Fruit fly (Drosophila melanogaster): Measurements from ENCODE around the gene CG44094.

Gene CG44094

DNA sequence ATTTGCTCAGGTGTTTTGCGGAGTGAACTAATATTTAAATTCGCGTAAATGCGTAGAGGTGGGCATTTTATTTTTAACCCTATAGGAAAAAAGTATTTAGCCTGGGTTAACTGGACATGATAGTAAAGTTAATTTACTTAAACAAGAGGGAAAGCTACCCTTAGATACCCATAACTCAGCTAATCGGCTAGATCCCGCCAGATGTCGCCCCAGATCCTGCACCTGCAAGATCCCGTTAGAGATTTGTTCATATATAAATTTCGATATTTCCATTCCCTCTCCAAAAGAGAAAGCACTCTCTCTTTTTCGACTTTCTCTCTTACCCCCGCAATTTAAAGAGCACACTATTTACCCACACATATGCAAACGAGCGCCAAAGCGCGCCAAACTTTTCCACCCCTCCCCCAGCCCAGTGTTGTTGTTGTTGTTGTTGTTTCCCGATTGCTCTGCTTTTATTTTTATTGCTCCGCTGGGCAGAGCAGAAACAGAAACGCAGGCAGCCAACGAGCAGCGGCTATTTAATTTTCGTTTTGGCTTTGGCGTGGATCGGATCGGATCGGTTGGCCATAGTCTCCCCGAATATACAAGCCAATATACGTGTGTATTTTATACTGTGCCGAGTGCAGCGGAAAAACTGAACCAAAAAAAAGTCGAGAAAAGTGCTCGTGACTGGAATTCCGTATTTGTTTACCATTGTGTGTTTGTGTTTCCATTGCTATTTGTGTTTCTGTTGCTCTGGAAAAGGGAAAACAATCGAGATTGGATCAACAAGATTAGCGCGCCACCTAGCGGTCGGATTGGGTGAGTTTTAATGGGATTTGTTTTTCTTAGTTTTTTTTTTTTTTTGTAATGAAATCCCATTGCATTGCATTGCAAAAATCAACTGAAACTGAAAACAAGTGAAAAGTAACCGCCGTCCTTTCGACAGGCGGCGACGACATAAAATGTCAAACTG, 558 bp upstream of the CG44094 start, which contains the start of gene stumps:
Gene stumps (plus strand): TSS at position 526 of the 955 bp plus-strand sequence.
- TF ChIP-seq CTCF (optimal IDR thresholded peaks at IDR 0.05) (peak; percentile 76 to 81), CG8478 (optimal IDR thresholded peaks at IDR 0.05) (no peak)

DNA sequence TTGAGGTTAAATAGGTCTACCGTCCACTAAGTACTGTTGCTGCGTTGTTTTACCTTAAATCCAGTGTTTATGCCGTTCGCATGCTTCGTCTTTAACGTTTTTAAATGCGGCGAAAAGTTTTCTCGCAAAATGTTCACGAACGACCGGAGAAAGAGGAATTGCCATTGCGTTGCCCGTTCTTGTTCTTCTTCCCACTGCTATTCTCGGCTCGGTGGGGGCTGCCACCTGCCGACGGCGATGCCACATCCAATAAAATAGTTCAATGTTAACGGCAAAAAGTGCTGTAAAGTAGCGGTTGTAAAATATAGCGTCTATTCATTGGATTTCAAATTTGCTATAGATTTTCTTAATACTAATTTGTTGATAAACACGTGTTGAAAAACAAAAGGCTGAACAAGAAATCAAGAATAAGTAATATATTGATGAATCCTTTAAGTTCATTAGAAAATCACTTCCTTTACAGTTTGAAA, 658 bp downstream of the CG44094 start, which contains the start of gene CG7987:
Gene CG7987 (minus strand): TSS at position 170 of the 470 bp plus-strand sequence.
- no peak for TF ChIP-seq CG8478 (optimal IDR thresholded peaks at IDR 0.05)
- TF ChIP-seq CTCF (optimal IDR thresholded peaks at IDR 0.05), result peak; percentile 39 to 64

DNA sequence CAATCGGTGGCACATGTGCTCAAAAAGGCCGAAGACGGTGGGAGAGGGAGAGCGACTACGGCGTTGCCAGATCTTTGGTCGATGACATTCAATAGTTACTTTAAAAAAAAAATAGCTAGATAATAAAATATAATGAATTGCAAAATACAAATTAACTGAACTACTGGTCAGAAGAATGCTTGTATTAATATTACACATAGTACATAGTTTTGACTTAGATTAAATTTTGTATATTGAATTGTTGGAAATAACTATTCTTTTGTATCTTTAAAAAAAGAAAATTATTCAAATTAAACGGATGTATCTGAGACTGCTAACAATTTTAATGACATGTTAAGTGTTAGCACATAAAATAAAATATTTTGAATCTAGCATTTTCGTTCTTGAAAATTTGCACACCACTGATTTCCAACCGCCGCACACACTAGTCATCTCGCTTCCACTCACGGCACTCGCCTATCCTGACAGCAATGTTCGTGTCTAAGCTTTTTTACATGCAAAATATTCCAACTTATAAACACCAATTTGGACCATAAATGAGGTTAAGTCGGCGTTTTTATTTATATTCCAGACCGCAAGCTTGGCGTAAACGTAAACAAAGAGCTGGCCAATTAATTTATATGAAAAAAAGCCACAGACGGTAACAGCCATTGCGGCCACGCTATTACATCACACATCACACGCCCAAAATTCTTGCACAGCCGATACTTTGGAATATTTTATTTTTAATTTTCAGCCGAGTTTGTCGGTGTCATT, 1.3 kb downstream of the CG44094 start:
- TF ChIP-seq CTCF (optimal IDR thresholded peaks at IDR 0.05), result no peak
- no peak for TF ChIP-seq CG8478 (optimal IDR thresholded peaks at IDR 0.05)

DNA sequence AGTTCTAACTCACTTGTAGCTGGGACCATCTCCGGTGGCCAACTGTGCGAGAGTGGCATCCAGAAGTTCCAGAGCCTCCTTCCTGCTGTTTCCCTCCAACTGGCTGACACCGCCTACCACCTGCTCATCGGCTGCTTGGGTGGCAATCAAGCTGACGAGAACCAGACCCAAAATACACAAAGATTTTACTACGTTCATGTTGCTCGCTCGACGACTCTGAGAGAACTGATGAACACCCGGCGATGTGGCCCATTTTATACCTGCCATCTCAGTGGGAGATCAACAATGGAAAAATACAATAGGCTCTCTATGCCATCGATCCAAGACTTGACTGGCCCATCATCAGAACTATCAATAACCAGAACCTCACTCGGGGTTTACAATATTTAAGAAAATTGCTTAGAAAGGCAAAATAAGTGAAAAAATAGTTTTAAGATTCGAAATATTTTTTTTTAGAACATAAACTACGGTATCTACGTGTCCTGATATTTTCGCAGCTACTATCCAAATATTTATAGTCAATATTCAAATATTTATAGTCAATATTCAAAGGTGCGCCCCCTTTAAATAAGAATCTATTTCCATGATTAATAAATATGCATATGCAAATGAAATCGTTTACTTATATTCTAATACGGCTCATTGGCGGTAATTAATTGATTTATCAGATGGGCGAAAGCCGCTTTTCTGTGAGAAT, 6.9 kb downstream of the CG44094 start, which contains the start of gene Cys:
Gene Cys (minus strand): TSS at position 234 of the 697 bp plus-strand sequence.
- TF ChIP-seq CTCF (optimal IDR thresholded peaks at IDR 0.05) (no peak), CG8478 (optimal IDR thresholded peaks at IDR 0.05) (no peak)

DNA sequence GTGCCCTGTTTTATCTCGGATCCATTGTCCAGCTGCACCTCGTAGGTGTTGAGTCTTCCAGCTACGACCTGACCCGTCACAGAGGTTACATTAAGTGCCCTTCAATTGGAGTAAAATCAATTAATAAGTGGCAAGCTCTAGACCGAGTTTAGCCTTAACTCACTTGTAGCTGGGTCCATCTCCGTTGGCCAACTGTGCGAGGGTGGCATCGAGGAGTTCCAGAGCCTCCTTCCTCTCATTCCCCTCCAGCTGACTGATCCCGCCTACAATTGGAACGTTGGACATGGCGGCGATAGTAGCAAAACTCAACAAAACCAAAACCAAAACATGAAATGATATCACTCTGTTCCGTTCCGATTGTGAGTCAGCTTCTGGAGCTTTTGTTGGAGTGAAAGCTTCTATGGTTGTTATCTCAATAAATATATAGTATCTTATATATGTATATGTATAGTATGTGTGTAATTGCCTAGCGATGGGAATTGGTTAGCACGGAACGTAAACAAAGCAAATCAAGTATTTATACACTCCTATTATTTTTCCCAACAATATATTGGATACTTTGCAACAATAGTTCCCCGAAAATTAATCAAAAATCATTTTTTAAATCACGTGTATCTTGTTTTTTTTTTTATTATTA, 7.8 kb downstream of the CG44094 start, which contains the start of gene CG8066:
Gene CG8066 (minus strand): TSS at position 347 of the 637 bp plus-strand sequence.
- TF ChIP-seq CTCF (optimal IDR thresholded peaks at IDR 0.05), result no peak
- TF ChIP-seq CG8478 (optimal IDR thresholded peaks at IDR 0.05), result no peak

DNA sequence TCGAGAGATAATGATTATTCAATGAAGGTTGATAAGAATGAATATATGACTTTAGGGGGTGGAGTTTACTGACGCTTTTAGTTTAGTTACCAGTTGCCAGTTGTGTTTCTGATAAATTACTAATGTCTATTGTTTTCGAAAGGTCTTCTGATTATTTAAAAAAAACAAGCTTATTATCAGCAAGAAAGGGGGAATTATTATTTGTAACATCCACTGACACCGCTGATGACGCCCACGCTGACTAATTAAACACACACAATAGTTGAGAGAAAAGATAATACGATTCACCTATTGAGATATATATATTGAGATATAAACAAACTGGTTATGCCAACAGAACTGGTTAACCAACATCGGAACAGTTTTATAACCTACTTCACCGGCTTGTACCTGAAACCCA, 8.6 kb downstream of the CG44094 start:
- TF ChIP-seq CTCF (optimal IDR thresholded peaks at IDR 0.05) (no peak), CG8478 (optimal IDR thresholded peaks at IDR 0.05) (no peak)

- TF ChIP-seq CG8478 (optimal IDR thresholded peaks at IDR 0.05) (no peak), CTCF (optimal IDR thresholded peaks at IDR 0.05) (no peak)
Observed at dm6 chr3R:14567329-14567728, 9.1 kb downstream of the CG44094 start, which contains the start of gene CG31313. CG31313 (minus strand) TSS chr3R:14567429.

DNA sequence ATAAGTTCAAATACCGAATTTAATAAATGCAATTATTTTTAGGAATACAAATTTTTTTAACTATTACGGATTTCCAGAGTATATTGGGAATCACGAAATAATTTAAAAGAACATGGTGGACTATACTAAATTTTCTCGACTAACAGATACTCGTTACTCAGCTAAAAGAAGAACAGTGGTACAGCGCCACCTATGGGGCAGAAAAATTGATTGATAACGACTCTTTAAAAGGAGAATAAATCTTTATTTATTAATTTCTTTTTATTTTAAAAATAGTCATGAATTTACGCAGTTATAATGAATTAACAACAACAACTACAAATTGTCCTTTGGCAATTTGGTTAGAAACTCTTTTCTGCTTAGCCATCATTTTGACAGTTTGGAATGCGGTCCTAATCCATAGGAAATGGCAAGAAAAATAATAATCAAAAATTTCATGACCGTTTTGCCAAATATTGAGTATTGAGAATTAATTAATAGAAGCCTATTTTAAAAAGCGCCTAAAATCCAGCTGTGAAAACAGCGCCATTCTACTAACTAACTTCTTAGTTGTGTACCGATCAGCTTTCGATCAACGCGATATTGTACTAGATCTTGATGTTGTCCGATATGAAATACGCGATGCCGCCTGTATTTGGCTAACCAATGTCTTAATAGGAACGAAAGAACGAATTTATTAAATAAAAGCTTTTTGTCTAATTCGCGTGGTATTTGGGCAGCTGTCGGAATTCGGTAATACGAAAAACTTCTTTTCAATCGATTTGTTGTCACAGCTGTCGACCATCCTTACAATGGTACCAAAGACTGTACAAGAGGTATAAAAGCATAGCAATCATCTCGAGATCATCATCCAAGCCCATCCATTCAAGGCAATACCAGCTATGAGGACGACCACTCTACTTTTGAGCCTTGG, 11.1 kb downstream of the CG44094 start, which contains the start of gene CG14852:
Gene CG14852 (plus strand): TSS at position 863 of the 913 bp plus-strand sequence.
- TF ChIP-seq CTCF (optimal IDR thresholded peaks at IDR 0.05) (peak; percentile 4 to 70), CG8478 (optimal IDR thresholded peaks at IDR 0.05) (no peak)

DNA sequence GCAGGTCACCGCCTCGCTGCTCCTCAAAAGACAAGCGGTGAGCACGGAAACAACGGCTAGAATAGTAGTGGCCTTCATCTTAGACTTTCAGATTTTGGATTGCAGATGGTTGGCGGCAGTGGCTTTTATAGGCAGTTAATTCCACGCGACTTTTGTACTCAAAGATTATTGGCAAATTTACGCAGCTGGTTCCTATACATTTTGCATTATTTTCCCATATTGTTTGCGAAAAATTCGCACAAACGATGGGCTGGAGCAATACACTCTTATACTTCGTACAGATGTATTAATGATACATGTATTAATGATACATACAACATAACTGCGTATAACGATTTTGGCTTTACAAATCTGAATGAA, 11.7 kb downstream of the CG44094 start, which contains the start of gene CG8087:
Gene CG8087 (minus strand): TSS at position 101 of the 360 bp plus-strand sequence.
- TF ChIP-seq CG8478 (optimal IDR thresholded peaks at IDR 0.05) (no peak), CTCF (optimal IDR thresholded peaks at IDR 0.05) (no peak)

DNA sequence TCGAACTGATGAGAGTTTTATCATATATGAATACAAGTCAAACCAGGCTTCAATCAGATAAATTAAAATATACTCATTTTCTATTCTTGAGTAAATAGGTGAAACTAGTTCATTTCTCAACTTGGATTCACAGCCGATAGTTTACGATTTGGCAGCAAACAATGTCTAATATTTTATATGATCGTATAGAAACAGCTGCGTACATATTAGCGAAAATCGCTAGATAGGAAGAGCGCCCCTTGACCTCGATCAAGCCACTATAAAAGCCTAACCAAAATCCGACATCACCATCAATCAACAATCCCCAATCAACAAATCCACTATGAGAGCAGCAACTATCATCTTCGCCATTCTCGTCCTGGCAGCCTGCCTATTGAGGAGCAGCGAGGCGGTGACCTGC, 14.4 kb downstream of the CG44094 start, which contains the start of gene CG14851:
Gene CG14851 (plus strand): TSS at position 301 of the 400 bp plus-strand sequence.
- no peak for TF ChIP-seq CTCF (optimal IDR thresholded peaks at IDR 0.05)
- no peak for TF ChIP-seq CG8478 (optimal IDR thresholded peaks at IDR 0.05)

DNA sequence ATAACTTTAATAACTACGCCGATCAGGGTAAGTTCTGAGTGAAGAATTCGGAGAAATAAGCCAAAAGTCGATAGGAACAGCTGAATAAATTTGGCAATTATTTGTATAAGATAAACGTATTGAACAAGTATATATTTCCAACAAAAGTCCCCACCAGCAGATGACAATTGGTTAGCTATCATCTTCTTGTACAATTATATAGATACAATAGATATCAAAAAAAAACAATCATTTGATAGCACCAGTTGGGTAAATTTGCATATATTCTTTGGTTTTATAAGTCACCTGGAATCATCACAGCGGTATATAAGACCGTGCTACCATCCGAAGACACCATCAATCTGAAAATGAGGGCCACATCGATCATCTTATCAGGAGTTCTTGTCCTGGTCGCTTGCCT, 15.8 kb downstream of the CG44094 start, which contains the start of gene Jig:
Gene Jig (plus strand): TSS at position 301 of the 400 bp plus-strand sequence.
- TF ChIP-seq CTCF (optimal IDR thresholded peaks at IDR 0.05), result no peak
- TF ChIP-seq CG8478 (optimal IDR thresholded peaks at IDR 0.05), result no peak

dm6 chr3R:14559954-14560353, 16.5 kb downstream of the CG44094 start, which contains the start of gene CG14854:
CG14854 (minus strand) TSS chr3R:14560054.
- no peak for TF ChIP-seq CG8478 (optimal IDR thresholded peaks at IDR 0.05)
- no peak for TF ChIP-seq CTCF (optimal IDR thresholded peaks at IDR 0.05)

Measured in S2 (cell line).